Fruit fly (Drosophila melanogaster) whole organism, wandering third instar larva: ENCODE data around the gene CG43678.

Source experiments
- Abd-B ChIP-seq: fragments of >200 bp; optimal IDR thresholded peaks from 2 replicates; lab custom pipeline; 2017; ENCODE audit warnings: missing biosample characterization, missing genetic modification characterization
- CG32264 ChIP-seq: fragments of 200-800 bp; sonication (Bioruptor generic); optimal IDR thresholded peaks from 2 replicates; lab custom pipeline; 2016; ENCODE audit warnings: missing biosample characterization, missing genetic modification characterization
- CG9705 ChIP-seq: fragments of 200-800 bp; sonication (Bioruptor generic); optimal IDR thresholded peaks from 2 replicates; lab custom pipeline; 2018; ENCODE audit warnings: missing biosample characterization, mild to moderate bottlenecking, missing genetic modification characterization
- CrebA ChIP-seq: fragments of 200-800 bp; sonication (Bioruptor generic); optimal IDR thresholded peaks from 2 replicates; lab custom pipeline; 2016; ENCODE audit warnings: missing biosample characterization, mild to moderate bottlenecking, missing genetic modification characterization, borderline replicate concordance
- Dfd ChIP-seq: fragments of >200 bp; optimal IDR thresholded peaks from 2 replicates; lab custom pipeline; 2017; ENCODE audit warnings: missing biosample characterization, missing genetic modification characterization
- Dif ChIP-seq: fragments of 200-275, 200-300 bp; sonication (Bioruptor generic); optimal IDR thresholded peaks from 2 replicates; lab custom pipeline; 2018; ENCODE audit warnings: missing biosample characterization, missing genetic modification characterization; ENCODE audit not compliant: partially characterized antibody
- GATAd ChIP-seq: sonication (Bioruptor generic); optimal IDR thresholded peaks from 2 replicates; lab custom pipeline; 2016; ENCODE audit warnings: missing biosample characterization, missing genetic modification characterization
- HLH106 ChIP-seq: fragments of 200-800 bp; optimal IDR thresholded peaks from 3 replicates; lab custom pipeline; 2019; ENCODE audit warnings: missing biosample characterization, mild to moderate bottlenecking, missing genetic modification characterization, moderate library complexity
- Hnf4 ChIP-seq: fragments of 200-800 bp; sonication (Bioruptor generic); optimal IDR thresholded peaks from 2 replicates; lab custom pipeline; 2016; ENCODE audit warnings: missing biosample characterization, mild to moderate bottlenecking, missing genetic modification characterization
- Hr78 ChIP-seq: fragments of >200 bp; optimal IDR thresholded peaks from 2 replicates; lab custom pipeline; 2017; ENCODE audit warnings: missing biosample characterization, missing genetic modification characterization
- Hr83 ChIP-seq: fragments of 200-300 bp; sonication (Bioruptor generic); optimal IDR thresholded peaks from 2 replicates; lab custom pipeline; 2016; ENCODE audit warnings: missing biosample characterization, mild to moderate bottlenecking, missing genetic modification characterization, moderate library complexity; ENCODE audit not compliant: poor library complexity, severe bottlenecking
- Jra ChIP-seq: sonication (Bioruptor generic); optimal IDR thresholded peaks from 2 replicates; lab custom pipeline; 2016; ENCODE audit warnings: missing biosample characterization, missing genetic modification characterization
- Mio ChIP-seq: sonication (Bioruptor generic); optimal IDR thresholded peaks from 2 replicates; lab custom pipeline; 2016; ENCODE audit warnings: missing biosample characterization, missing genetic modification characterization
- Myc ChIP-seq: fragments of >200 bp; optimal IDR thresholded peaks from 2 replicates; lab custom pipeline; 2017
- N ChIP-seq: fragments of >200 bp; optimal IDR thresholded peaks from 2 replicates; lab custom pipeline; 2018; ENCODE audit warnings: missing biosample characterization, missing external identifiers, missing genetic modification characterization
- OdsH ChIP-seq: fragments of 200-800 bp; sonication (Bioruptor generic); optimal IDR thresholded peaks from 2 replicates; lab custom pipeline; 2016; ENCODE audit warnings: missing biosample characterization, mild to moderate bottlenecking, missing genetic modification characterization
- Rel ChIP-seq, 2 experiments: fragments of 200-800 bp; sonication (Bioruptor generic) in 1 of 2; optimal IDR thresholded peaks; 2 replicates in 1 of 2; 3 replicates in 1 of 2; lab custom pipeline; 2016 to 2019; ENCODE audit warnings: mild to moderate bottlenecking in 2 of 2, missing biosample characterization in 2 of 2, missing genetic modification characterization in 2 of 2, moderate library complexity in 1 of 2
- Sp1 ChIP-seq: fragments of 200-800 bp; sonication (Bioruptor generic); optimal IDR thresholded peaks from 3 replicates; lab custom pipeline; 2019; ENCODE audit warnings: missing biosample characterization, mild to moderate bottlenecking, missing genetic modification characterization, moderate library complexity
- Vsx2 ChIP-seq: fragments of 200-300, 225-300 bp; sonication (Bioruptor generic); optimal IDR thresholded peaks from 2 replicates; lab custom pipeline; 2018; ENCODE audit warnings: missing biosample characterization, missing genetic modification characterization; ENCODE audit not compliant: partially characterized antibody
- br ChIP-seq: fragments of 200-800 bp; sonication (Bioruptor generic); optimal IDR thresholded peaks from 2 replicates; lab custom pipeline; 2016; ENCODE audit warnings: missing biosample characterization, missing genetic modification characterization
- brk ChIP-seq: fragments of 200-800 bp; sonication (Bioruptor generic); optimal IDR thresholded peaks from 2 replicates; lab custom pipeline; 2016; ENCODE audit warnings: missing biosample characterization, mild to moderate bottlenecking, missing genetic modification characterization
- dl ChIP-seq, 2 experiments: fragments of 175-275, 200-275 bp in 1 of 2; fragments of 200-275 bp in 1 of 2; sonication (Bioruptor generic); optimal IDR thresholded peaks; lab custom pipeline; 2018; ENCODE audit warnings: mild to moderate bottlenecking in 2 of 2, missing biosample characterization in 2 of 2, missing genetic modification characterization in 2 of 2, moderate library complexity in 2 of 2; ENCODE audit not compliant: partially characterized antibody in 2 of 2, insufficient read depth in 1 of 2
- dmrt93B ChIP-seq: fragments of 200-800 bp; sonication (Bioruptor generic); optimal IDR thresholded peaks from 2 replicates; lab custom pipeline; 2018; ENCODE audit warnings: missing biosample characterization, mild to moderate bottlenecking, missing genetic modification characterization
- dsf ChIP-seq: sonication (Bioruptor generic); optimal IDR thresholded peaks from 2 replicates; lab custom pipeline; 2016; ENCODE audit warnings: missing biosample characterization, missing genetic modification characterization, borderline replicate concordance
- ey ChIP-seq: fragments of 200-800 bp; sonication (Bioruptor generic); optimal IDR thresholded peaks from 2 replicates; lab custom pipeline; 2016; ENCODE audit warnings: missing biosample characterization, missing genetic modification characterization
- foxo ChIP-seq, 2 experiments: fragments of 200-800 bp; sonication (Bioruptor generic); optimal IDR thresholded peaks; 2 replicates in 1 of 2; 3 replicates in 1 of 2; lab custom pipeline; 2016 to 2017; ENCODE audit warnings: missing biosample characterization in 2 of 2, missing genetic modification characterization in 2 of 2
- fru ChIP-seq: fragments of 200-800 bp; sonication (Bioruptor generic); optimal IDR thresholded peaks from 3 replicates; lab custom pipeline; 2016; ENCODE audit warnings: missing biosample characterization, mild to moderate bottlenecking, missing genetic modification characterization
- h ChIP-seq: fragments of 200-800 bp; sonication (Bioruptor generic); optimal IDR thresholded peaks from 3 replicates; lab custom pipeline; 2016; ENCODE audit warnings: missing biosample characterization, mild to moderate bottlenecking, missing genetic modification characterization
- jim ChIP-seq: fragments of 175-275, 200-325 bp; sonication (Bioruptor generic); optimal IDR thresholded peaks from 2 replicates; lab custom pipeline; 2016; ENCODE audit warnings: missing biosample characterization, mild to moderate bottlenecking, missing genetic modification characterization
- lola ChIP-seq: fragments of >200 bp; optimal IDR thresholded peaks from 2 replicates; lab custom pipeline; 2017; ENCODE audit warnings: missing biosample characterization, missing genetic modification characterization
- pan ChIP-seq: fragments of >200 bp; optimal IDR thresholded peaks from 2 replicates; lab custom pipeline; 2017
- psq ChIP-seq: fragments of 200-800 bp; sonication (Bioruptor generic); optimal IDR thresholded peaks from 3 replicates; lab custom pipeline; 2017; ENCODE audit warnings: missing biosample characterization, mild to moderate bottlenecking, missing genetic modification characterization, moderate library complexity
- rgr ChIP-seq: fragments of 200-800 bp; sonication (Bioruptor generic); optimal IDR thresholded peaks from 3 replicates; lab custom pipeline; 2016; ENCODE audit warnings: missing biosample characterization, mild to moderate bottlenecking, missing genetic modification characterization
- sage ChIP-seq: fragments of 200-800 bp; sonication (Bioruptor generic); optimal IDR thresholded peaks from 2 replicates; lab custom pipeline; 2016; ENCODE audit warnings: missing biosample characterization, mild to moderate bottlenecking, missing genetic modification characterization
- sv ChIP-seq: fragments of 200-800 bp; sonication (Bioruptor generic); optimal IDR thresholded peaks from 3 replicates; lab custom pipeline; 2016; ENCODE audit warnings: missing biosample characterization, missing genetic modification characterization
- tai ChIP-seq: sonication (Bioruptor generic); optimal IDR thresholded peaks from 2 replicates; lab custom pipeline; 2016; ENCODE audit warnings: missing biosample characterization, missing genetic modification characterization
- usp ChIP-seq: fragments of >200 bp; optimal IDR thresholded peaks from 2 replicates; lab custom pipeline; 2017; ENCODE audit warnings: missing biosample characterization, missing genetic modification characterization
- woc ChIP-seq: sonication (Bioruptor generic); optimal IDR thresholded peaks from 2 replicates; lab custom pipeline; 2016; ENCODE audit warnings: missing biosample characterization, mild to moderate bottlenecking, missing genetic modification characterization

The CG43678 gene

dm6 chr3L:15089083-15089704, 39.9 kb upstream of the CG43678 start:
- TF ChIP-seq GATAd (GFP tag; lab: Kevin White, UChicago) (no peak), foxo (GFP tag; optimal IDR thresholded peaks at IDR 0.05; lab: Kevin White, UChicago) (no peak), tai (GFP tag; lab: Kevin White, UChicago) (no peak), jim (GFP tag; lab: Kevin White, UChicago) (no peak), br (GFP tag; lab: Kevin White, UChicago) (no peak)

- TF ChIP-seq rgr (GFP tag; lab: Kevin White, UChicago): no peak
- TF ChIP-seq pan (lab: Kevin White, UChicago): no peak
- no peak for TF ChIP-seq CG32264
- no peak for TF ChIP-seq sv (GFP tag; lab: Kevin White, UChicago)
- TF ChIP-seq Mio (GFP tag; lab: Kevin White, UChicago): no peak
- no peak for TF ChIP-seq foxo (GFP tag; optimal IDR thresholded peaks at IDR 0.05; lab: Kevin White, UChicago)
- TF ChIP-seq Myc (lab: Kevin White, UChicago): no peak
- TF ChIP-seq Rel (GFP tag; optimal IDR thresholded peaks at IDR 0.05; lab: Kevin White, UChicago): no peak
- TF ChIP-seq Rel (tag; optimal IDR thresholded peaks at IDR 0.05; lab: Kevin White, UChicago): no peak
- TF ChIP-seq GATAd (GFP tag; lab: Kevin White, UChicago): no peak
- no peak for TF ChIP-seq brk (GFP tag; lab: Kevin White, UChicago)
- no peak for TF ChIP-seq usp (GFP tag; lab: Kevin White, UChicago)
- TF ChIP-seq CrebA (GFP tag; lab: Kevin White, UChicago): no peak
- no peak for TF ChIP-seq lola (GFP tag; lab: Kevin White, UChicago)
- TF ChIP-seq Dfd (GFP tag; lab: Kevin White, UChicago): no peak
- TF ChIP-seq Dif: no peak
- no peak for TF ChIP-seq Jra
- no peak for TF ChIP-seq N
- TF ChIP-seq HLH106 (tag; lab: Kevin White, UChicago): no peak
- TF ChIP-seq dl (GFP tag; optimal IDR thresholded peaks at IDR 0.05; lab: Kevin White, UChicago; ENCODE audit: insufficient read depth in 1 of 2, partially characterized antibody in 2 of 2): no peak
- no peak for TF ChIP-seq Hr78 (GFP tag; lab: Kevin White, UChicago)
Measured at dm6 chr3L:15088285-15088684, 39.0 kb upstream of the CG43678 start.

dm6 chr3L:15084288-15084687, 35.0 kb upstream of the CG43678 start:
- TF ChIP-seq Hnf4: no peak
- no peak for TF ChIP-seq Hr78 (GFP tag; lab: Kevin White, UChicago)
- no peak for TF ChIP-seq tai (GFP tag; lab: Kevin White, UChicago)
- no peak for TF ChIP-seq Myc (lab: Kevin White, UChicago)
- TF ChIP-seq rgr (GFP tag; lab: Kevin White, UChicago): no peak
- no peak for TF ChIP-seq Vsx2 (GFP tag; lab: Kevin White, UChicago)
- no peak for TF ChIP-seq Dfd (GFP tag; lab: Kevin White, UChicago)
- TF ChIP-seq dmrt93B (GFP tag; lab: Kevin White, UChicago): no peak
- no peak for TF ChIP-seq lola (GFP tag; lab: Kevin White, UChicago)
- TF ChIP-seq Sp1 (GFP tag; lab: Kevin White, UChicago): no peak
- no peak for TF ChIP-seq CrebA (GFP tag; lab: Kevin White, UChicago)
- TF ChIP-seq sage: no peak
- TF ChIP-seq Jra: no peak
- TF ChIP-seq jim (GFP tag; lab: Kevin White, UChicago): no peak
- no peak for TF ChIP-seq usp (GFP tag; lab: Kevin White, UChicago)
- TF ChIP-seq Abd-B: no peak
- TF ChIP-seq dl (GFP tag; optimal IDR thresholded peaks at IDR 0.05; lab: Kevin White, UChicago; ENCODE audit: insufficient read depth in 1 of 2, partially characterized antibody in 2 of 2): no peak

dm6 chr3L:15079278-15079677, 30.0 kb upstream of the CG43678 start:
- TF ChIP-seq OdsH: no peak
- peak; percentile 5 for TF ChIP-seq Myc (lab: Kevin White, UChicago)
- no peak for TF ChIP-seq tai (GFP tag; lab: Kevin White, UChicago)
- no peak for TF ChIP-seq N
- no peak for TF ChIP-seq brk (GFP tag; lab: Kevin White, UChicago)
- TF ChIP-seq dmrt93B (GFP tag; lab: Kevin White, UChicago): no peak
- TF ChIP-seq fru (GFP tag; lab: Kevin White, UChicago): peak; percentile 60
- no peak for TF ChIP-seq dsf (GFP tag; lab: Kevin White, UChicago)
- peak in 1 of 2 experiments; percentile 35 for TF ChIP-seq dl (GFP tag; optimal IDR thresholded peaks at IDR 0.05; lab: Kevin White, UChicago; ENCODE audit: insufficient read depth in 1 of 2, partially characterized antibody in 2 of 2)
- peak; percentile 65 for TF ChIP-seq Dif
- TF ChIP-seq Rel (GFP tag; optimal IDR thresholded peaks at IDR 0.05; lab: Kevin White, UChicago): no peak
- no peak for TF ChIP-seq Rel (tag; optimal IDR thresholded peaks at IDR 0.05; lab: Kevin White, UChicago)
- TF ChIP-seq h: no peak
- no peak for TF ChIP-seq HLH106 (tag; lab: Kevin White, UChicago)
- TF ChIP-seq GATAd (GFP tag; lab: Kevin White, UChicago): no peak
- no peak for TF ChIP-seq pan (lab: Kevin White, UChicago)
- TF ChIP-seq Jra: no peak
- peak; percentile 9 for TF ChIP-seq Vsx2 (GFP tag; lab: Kevin White, UChicago)
- no peak for TF ChIP-seq woc (GFP tag; lab: Kevin White, UChicago)
- no peak for TF ChIP-seq CG9705 (GFP tag; lab: Kevin White, UChicago)
- no peak for TF ChIP-seq psq (GFP tag; lab: Kevin White, UChicago)
- no peak for TF ChIP-seq Sp1 (GFP tag; lab: Kevin White, UChicago)
- no peak for TF ChIP-seq CG32264
- TF ChIP-seq jim (GFP tag; lab: Kevin White, UChicago): no peak
- TF ChIP-seq rgr (GFP tag; lab: Kevin White, UChicago): no peak
- no peak for TF ChIP-seq sage
- no peak for TF ChIP-seq ey (GFP tag; lab: Kevin White, UChicago)
- TF ChIP-seq foxo (GFP tag; optimal IDR thresholded peaks at IDR 0.05; lab: Kevin White, UChicago): no peak
- no peak for TF ChIP-seq Hr83 (GFP tag; lab: Kevin White, UChicago)
- TF ChIP-seq lola (GFP tag; lab: Kevin White, UChicago): no peak
